Worm (Caenorhabditis elegans) whole organism, late embryonic: Measurements from ENCODE around the gene W01A11.1.

Experiments
- ceh-30 ChIP-seq: fragments of 150-350 bp; optimal IDR thresholded peaks from 2 replicates; lab custom pipeline; 2014; ENCODE audit warnings: missing biosample characterization, missing genetic modification characterization
- elt-2 ChIP-seq: sonication (generic microtip); optimal IDR thresholded peaks from 2 replicates; lab custom pipeline; 2016; ENCODE audit warnings: missing genetic modification reagents, missing genetic modification characterization, missing compliant biosample characterization
- gmeb-2 ChIP-seq: sonication (generic microtip); optimal IDR thresholded peaks from 2 replicates; lab custom pipeline; 2016; ENCODE audit warnings: missing genetic modification characterization, inconsistent platforms, missing compliant biosample characterization

The W01A11.1 gene

ce11 chrV:6551707-6552390, 52.8 kb downstream of the W01A11.1 start, which contains the start of gene twk-10:
TSS of gene twk-10 (plus strand) at chrV:6552340.
- peak; percentile 11 for TF ChIP-seq elt-2 (tag; lab: Kevin White, UChicago)
- TF ChIP-seq gmeb-2: no peak
- TF ChIP-seq ceh-30: no peak
